Fruit fly (Drosophila melanogaster): ENCODE data around the gene CG12099.

Gene CG12099

DNA sequence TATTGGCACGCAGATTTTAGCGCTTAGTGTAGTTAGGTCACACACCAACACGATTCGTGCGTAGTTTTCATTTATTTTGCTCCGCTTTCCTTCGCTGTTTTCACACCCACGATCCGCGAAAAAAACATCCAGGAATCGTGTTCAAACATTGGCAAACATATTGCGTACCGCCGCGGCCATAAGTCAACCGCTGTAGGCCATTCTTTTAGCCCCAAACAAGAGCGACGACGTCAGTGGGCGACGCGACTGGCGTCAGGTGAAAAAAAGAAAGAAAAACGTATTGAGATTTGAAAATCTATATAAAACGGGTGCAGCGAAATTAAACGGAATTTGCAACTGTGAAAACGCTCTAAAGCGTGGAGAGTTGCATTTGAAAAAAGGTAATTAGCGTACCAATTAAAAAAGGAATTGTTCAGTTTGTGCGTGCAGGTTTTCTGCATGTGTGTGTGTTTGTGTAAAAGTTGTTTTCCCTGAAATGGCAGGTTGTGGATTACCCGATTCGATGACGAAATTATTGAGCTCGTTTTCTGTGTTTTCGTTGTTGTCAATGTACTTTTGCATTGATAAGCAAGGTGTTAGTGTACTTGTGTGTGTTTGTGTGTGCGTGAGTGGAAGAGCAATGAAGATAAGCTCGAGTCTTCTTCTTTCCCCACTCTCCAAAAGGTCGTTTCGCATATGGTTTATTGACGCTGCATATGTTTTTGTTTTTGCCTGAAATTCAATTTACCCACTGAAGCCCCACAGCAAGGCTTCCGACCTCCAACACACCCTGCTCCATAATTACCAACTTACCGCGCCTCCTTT lies 11.1 kb upstream of the CG12099 start, which contains the start of gene Tmep:
Gene Tmep, plus strand, starts transcription at position 20 of the 804 bp plus-strand sequence.
- TF ChIP-seq Pdp1 (GFP tag; optimal IDR thresholded peaks at IDR 0.05) (no peak), tin (GFP tag; optimal IDR thresholded peaks at IDR 0.05) (no peak), CG32532 (GFP tag; IDR thresholded peaks at IDR 0.05) (0 out of 2 replicates have a peak, but pooled peaks have one; percentile 19), CG13296 (GFP tag; optimal IDR thresholded peaks at IDR 0.05) (no peak), CG34422 (GFP tag; IDR thresholded peaks at IDR 0.05) (0 out of 3 replicates have a peak, but pooled peaks have one; percentile 22), bigmax (GFP tag; optimal IDR thresholded peaks at IDR 0.05) (no peak), sob (GFP tag; IDR thresholded peaks at IDR 0.05) (no peak), eyg (GFP tag; optimal IDR thresholded peaks at IDR 0.05) (no peak), Med (GFP tag) (peak; percentile 44), pho (GFP tag; optimal IDR thresholded peaks at IDR 0.05) (no peak), CG15269 (tag; optimal IDR thresholded peaks at IDR 0.05) (no peak), CG6854 (GFP tag; optimal IDR thresholded peaks at IDR 0.05) (peak; percentile 27), HLHmδ (GFP tag; optimal IDR thresholded peaks at IDR 0.05) (peak; percentile 15), CG30020 (tag; optimal IDR thresholded peaks at IDR 0.05) (peak; percentile 67), CG8290 (GFP tag; optimal IDR thresholded peaks at IDR 0.05) (no peak), CG8290 (tag; optimal IDR thresholded peaks at IDR 0.05) (no peak), pum (GFP tag; optimal IDR thresholded peaks at IDR 0.05) (no peak), CG2199 (GFP tag; IDR thresholded peaks at IDR 0.05) (no peak), MESR4 (GFP tag; optimal IDR thresholded peaks at IDR 0.05) (peak; percentile 74), Ets97D (GFP tag; optimal IDR thresholded peaks at IDR 0.05) (peak; percentile 3), caup (GFP tag; optimal IDR thresholded peaks at IDR 0.05; ENCODE audit: severe bottlenecking) (no peak), CG3163 (GFP tag; optimal IDR thresholded peaks at IDR 0.05) (peak; percentile 8), maf-S (GFP tag; optimal IDR thresholded peaks at IDR 0.05) (no peak), crc (GFP tag; optimal IDR thresholded peaks at IDR 0.05) (no peak), zen2 (GFP tag; IDR thresholded peaks at IDR 0.05; ENCODE audit: partially characterized antibody) (no peak), CG1792 (GFP tag; optimal IDR thresholded peaks at IDR 0.05) (no peak), CG7357 (GFP tag; IDR thresholded peaks at IDR 0.05) (no peak), CG2202 (tag; optimal IDR thresholded peaks at IDR 0.05) (no peak), CG6272 (GFP tag; IDR thresholded peaks at IDR 0.05) (no peak), tup (GFP tag; optimal IDR thresholded peaks at IDR 0.05) (no peak), sens-2 (GFP tag; IDR thresholded peaks at IDR 0.05) (no peak), CG2120 (GFP tag; optimal IDR thresholded peaks at IDR 0.05) (no peak), kah (GFP tag; optimal IDR thresholded peaks at IDR 0.05) (no peak), Jarid2 (GFP tag; optimal IDR thresholded peaks at IDR 0.05) (peak; percentile 48), YL-1 (GFP tag; optimal IDR thresholded peaks at IDR 0.05) (peak; percentile 8), CG10431 (GFP tag; optimal IDR thresholded peaks at IDR 0.05) (no peak), az2 (GFP tag; optimal IDR thresholded peaks at IDR 0.05) (no peak), usp (GFP tag; optimal IDR thresholded peaks at IDR 0.05) (no peak), shn (GFP tag; optimal IDR thresholded peaks at IDR 0.05) (no peak), ftz-f1 (GFP tag; optimal IDR thresholded peaks at IDR 0.05) (no peak), jing (GFP tag; optimal IDR thresholded peaks at IDR 0.05) (no peak), H15 (GFP tag; IDR thresholded peaks at IDR 0.05) (no peak), CG3726 (GFP tag; IDR thresholded peaks at IDR 0.05) (no peak), CG11398 (GFP tag; optimal IDR thresholded peaks at IDR 0.05) (no peak), CG11723 (GFP tag; optimal IDR thresholded peaks at IDR 0.05) (no peak), CG1647 (GFP tag; optimal IDR thresholded peaks at IDR 0.05) (no peak), croc (GFP tag; conservative IDR thresholded peaks at IDR 0.05) (no peak), Hmr (GFP tag; optimal IDR thresholded peaks at IDR 0.05) (no peak), CG3281 (GFP tag; optimal IDR thresholded peaks at IDR 0.05) (peak; percentile 17), sug (tag; optimal IDR thresholded peaks at IDR 0.05) (peak; percentile 13), tap (tag; optimal IDR thresholded peaks at IDR 0.05) (no peak)
